Worm (Caenorhabditis elegans): ENCODE measurements around the gene oac-57.

- TF ChIP-seq aly-1 (tag; optimal IDR thresholded peaks at IDR 0.05) (no peak), tbx-37 (GFP tag; conservative IDR thresholded peaks at IDR 0.05) (no peak), ama-1 (optimal IDR thresholded peaks at IDR 0.05) (no peak), ceh-36 (tag; optimal IDR thresholded peaks at IDR 0.05) (no peak)
These were observed 28.3 kb downstream of the oac-57 start, which contains the start of gene ltah-1.1 for ce11 chrIV:12279340-12279739.

Data from whole organism, early embryonic.